Worm (Caenorhabditis elegans) whole organism, dauer: ENCODE results near the gene algn-3.
"Not testable (repeated sequence)": the region's sequence is repeated elsewhere in the genome, so short reads cannot be mapped to it uniquely, and the experiment has no call there.

Source experiments
- unc-62 ChIP-seq: sonication (generic microtip); optimal IDR thresholded peaks from 2 replicates; lab custom pipeline; 2017; ENCODE audit warnings: missing biosample characterization, missing genetic modification reagents, missing genetic modification characterization

algn-3 gene

ce11 chrII:14132733-14133132, at the start of gene algn-3:
Gene algn-3 (minus strand): TSS chrII:14132833.
- TF ChIP-seq unc-62 (GFP tag; lab: Kevin White, UChicago): no peak

DNA sequence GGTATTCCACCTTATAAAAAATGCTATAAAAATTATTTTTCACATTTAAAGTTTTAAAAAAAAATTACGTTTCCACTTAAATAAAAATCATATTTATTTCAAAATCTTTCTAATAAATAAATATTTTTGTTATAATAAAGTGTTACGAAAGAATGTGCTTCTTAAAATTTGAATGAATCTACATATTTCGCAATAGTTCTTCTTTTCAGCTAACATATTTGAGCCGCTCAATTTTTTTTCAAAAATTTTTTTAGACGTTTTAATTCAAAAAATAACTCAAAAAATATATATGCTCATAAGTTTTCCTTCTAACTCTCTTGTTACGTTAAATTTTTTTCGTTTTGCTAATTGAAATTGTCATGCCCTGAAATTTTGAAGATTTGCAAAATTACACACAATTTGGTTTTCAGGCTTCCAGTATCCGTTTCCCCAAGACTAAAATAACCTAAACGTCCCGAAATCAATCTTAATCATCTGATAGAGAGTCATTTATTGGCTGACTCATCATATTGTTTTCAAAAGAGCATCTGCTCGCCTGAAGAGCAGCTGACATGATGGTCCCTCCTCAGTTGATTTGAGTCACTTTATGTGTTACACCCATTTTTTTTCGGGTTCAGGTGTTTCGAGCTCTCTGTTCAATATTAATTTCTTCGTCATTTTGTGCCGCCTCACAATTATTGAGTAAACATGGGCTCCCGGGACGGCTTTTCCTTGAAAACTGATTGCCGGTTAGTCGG, 45.8 kb upstream of the algn-3 start, which contains the start of gene efhd-1:
Gene efhd-1, plus strand, starts transcription at position 582 of the 737 bp plus-strand sequence.
- TF ChIP-seq unc-62 (GFP tag; lab: Kevin White, UChicago): no peak

- TF ChIP-seq unc-62 (GFP tag; lab: Kevin White, UChicago): no peak
Observed at ce11 chrII:14176642-14177041, 44.0 kb upstream of the algn-3 start.

- TF ChIP-seq unc-62 (GFP tag; lab: Kevin White, UChicago): no peak
Observed at ce11 chrII:14175099-14175498, 42.5 kb upstream of the algn-3 start, which contains the start of gene Y48B6A.5. Gene Y48B6A.5 (minus strand): TSS chrII:14175199.

- no peak for TF ChIP-seq unc-62 (GFP tag; lab: Kevin White, UChicago)
Observed at ce11 chrII:14173176-14173575, 40.5 kb upstream of the algn-3 start.

DNA sequence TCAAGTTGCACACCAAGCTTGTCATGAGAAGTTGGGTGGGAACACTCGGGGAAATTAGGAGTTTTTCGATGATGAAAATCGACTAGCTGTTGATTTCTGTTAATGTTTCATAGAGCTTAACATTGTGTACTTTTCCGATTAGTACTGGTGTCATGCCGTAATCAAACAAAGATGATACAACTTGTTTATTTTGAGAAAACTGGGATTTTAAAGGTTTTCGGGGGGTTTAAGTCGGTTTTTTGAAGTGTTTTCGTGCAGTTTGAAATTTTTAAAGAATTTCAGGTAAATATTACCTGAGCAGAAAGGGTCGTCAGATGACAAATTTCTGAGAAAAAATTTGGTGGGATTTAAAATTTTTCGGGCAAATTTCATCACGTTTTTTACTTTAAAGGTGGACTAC, 38.9 kb upstream of the algn-3 start, which contains the start of gene eat-2:
Gene eat-2, minus strand, starts transcription at position 101 of the 400 bp plus-strand sequence.
- no peak for TF ChIP-seq unc-62 (GFP tag; lab: Kevin White, UChicago)

DNA sequence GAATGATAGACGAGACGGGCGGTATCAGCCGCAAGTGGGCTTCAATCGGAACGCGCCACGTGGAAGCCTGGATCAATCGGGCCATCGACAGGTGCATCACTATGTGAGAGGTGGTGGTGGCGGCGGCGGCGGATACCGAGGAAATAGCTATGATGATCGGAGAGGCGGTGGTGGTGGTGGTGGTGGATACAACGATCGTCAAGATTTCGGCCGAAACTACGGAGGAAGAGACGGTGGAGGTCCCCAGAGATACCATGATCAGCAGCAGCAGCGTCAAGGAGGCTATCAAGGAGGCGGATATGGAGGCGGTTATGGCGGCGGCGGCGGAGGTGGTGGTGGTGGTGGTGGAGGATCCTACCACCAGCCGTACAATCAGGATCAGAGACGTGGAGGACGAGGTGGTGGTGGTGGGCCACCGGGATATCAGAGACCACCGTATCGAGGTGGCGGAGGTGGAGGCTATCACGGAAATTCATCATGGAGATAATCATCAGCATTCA, 32.8 kb upstream of the algn-3 start:
- no peak for TF ChIP-seq unc-62 (GFP tag; lab: Kevin White, UChicago)

- no peak for TF ChIP-seq unc-62 (GFP tag; lab: Kevin White, UChicago)
Observed at ce11 chrII:14155259-14156023, 22.8 kb upstream of the algn-3 start, which contains the start of the genes rpl-43 and xrn-2. Gene rpl-43 (plus strand): TSS chrII:14155294. Gene xrn-2 (plus strand): TSS chrII:14155768.

- no peak for TF ChIP-seq unc-62 (GFP tag; lab: Kevin White, UChicago)
Observed at ce11 chrII:14154357-14154756, 21.7 kb upstream of the algn-3 start, which contains the start of gene Y48B6A.1. Gene Y48B6A.1 (minus strand): TSS chrII:14154373.

ce11 chrII:14152274-14152673, 19.6 kb upstream of the algn-3 start:
- no peak for TF ChIP-seq unc-62 (GFP tag; lab: Kevin White, UChicago)

DNA sequence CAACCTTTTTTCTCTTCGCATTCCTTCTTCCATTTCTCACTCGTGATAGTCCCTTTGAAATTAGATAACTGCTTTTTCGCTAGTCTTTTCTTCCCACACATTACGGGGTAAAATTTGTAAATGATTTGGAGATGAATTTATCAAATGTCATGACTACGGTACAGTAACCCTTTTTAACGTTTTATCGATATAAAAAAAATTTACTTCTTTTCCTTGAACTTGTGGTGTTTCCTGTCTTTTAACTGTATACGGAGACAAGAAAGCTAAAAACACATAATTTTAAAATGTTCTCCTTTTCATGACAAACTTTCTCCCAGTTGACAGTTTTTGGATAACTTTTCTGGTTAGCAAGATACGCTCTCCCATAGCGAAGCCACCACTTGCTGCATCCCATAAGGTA, 17.4 kb upstream of the algn-3 start, which contains the start of gene W03H9.1:
Gene W03H9.1, minus strand, starts transcription at position 101 of the 400 bp plus-strand sequence.
- no peak for TF ChIP-seq unc-62 (GFP tag; lab: Kevin White, UChicago)

DNA sequence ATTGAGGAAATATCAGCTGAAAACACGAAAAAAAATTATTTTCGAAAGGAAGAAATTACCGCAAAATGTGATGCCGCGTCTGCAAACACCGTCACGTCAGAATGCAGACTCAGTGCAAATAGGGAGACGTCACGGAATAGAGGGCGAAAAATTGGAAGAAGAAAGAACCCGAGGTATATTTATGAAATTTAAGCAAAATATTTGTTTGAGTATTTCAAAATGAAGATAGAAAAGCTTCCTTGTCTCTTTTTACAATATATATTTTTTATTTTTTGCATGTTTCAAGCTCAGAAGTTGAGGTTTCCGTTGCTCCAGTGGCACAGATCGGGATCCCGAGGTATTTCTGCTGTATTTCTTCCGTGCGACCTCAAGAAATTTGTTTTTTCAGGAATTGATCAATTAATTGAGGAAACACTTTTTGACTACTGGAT, 11.2 kb upstream of the algn-3 start, which contains the start of gene W03H9.2:
Gene W03H9.2, minus strand, starts transcription at position 32 of the 431 bp plus-strand sequence.
- no peak for TF ChIP-seq unc-62 (GFP tag; lab: Kevin White, UChicago)

DNA sequence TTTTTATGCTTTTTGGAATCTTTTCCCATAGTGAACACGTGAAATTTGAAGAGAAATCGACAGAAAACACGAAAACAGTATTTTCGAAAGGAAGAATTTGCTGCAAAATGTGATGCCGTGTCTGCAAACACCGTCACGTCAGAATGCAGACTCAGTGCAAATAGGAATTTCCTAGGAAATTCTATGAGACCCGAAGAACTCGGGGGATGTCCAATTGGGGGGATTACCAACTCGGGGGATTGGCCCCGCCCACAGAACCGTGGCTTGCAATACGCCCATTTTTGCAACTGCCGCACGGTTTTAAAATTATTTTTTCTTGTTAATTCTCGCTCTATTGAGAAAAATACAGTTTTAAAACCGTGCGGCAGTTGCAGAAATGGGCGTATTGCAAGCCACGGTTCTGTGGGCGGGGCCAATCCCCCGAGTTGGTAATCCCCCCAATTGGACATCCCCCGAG, 9.5 kb upstream of the algn-3 start, which contains the start of gene cacn-1:
Gene cacn-1, minus strand, starts transcription at position 51 of the 457 bp plus-strand sequence.
- TF ChIP-seq unc-62 (GFP tag; lab: Kevin White, UChicago): not testable (repeated sequence)

DNA sequence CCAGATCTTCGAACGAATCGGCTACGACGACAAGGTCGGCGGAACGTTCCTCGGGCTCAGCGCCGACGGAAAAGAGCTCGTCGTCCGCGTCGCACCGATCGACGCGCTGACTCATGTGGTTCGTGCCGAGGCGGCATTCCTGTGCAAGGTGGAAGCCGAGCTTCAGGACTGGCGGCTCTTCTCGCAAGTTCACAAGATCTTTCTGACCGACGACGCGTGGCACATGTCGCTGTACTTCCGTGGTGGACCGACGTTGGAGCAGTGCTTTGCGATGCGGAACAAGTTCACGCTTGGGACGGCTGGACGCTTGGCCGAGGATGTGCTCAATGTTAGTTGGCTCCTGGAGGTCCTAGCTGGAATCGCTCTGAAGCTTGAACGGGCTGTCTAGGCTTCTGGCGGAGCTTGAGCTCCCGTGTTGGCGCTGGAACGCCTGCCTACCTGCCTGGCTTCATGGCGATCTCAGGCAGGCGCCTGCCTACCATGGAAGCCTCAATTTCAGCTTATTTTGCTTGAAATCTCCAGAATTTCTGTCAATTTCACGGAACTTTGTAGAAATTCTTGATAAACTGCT, 6.3 kb upstream of the algn-3 start:
- TF ChIP-seq unc-62 (GFP tag; lab: Kevin White, UChicago): no peak

ce11 chrII:14137538-14137937, 4.9 kb upstream of the algn-3 start, which contains the start of gene K09E4.1:
Gene K09E4.1 (plus strand): TSS chrII:14137838.
- no peak for TF ChIP-seq unc-62 (GFP tag; lab: Kevin White, UChicago)
